Worm (Caenorhabditis elegans) whole organism, midembryonic: Measurements from ENCODE around the gene cids-1.

Experiments
- ref-1 ChIP-seq: fragments of 200-800 bp; sonication (Bioruptor generic); conservative IDR thresholded peaks from 2 replicates; pipeline ENCODE4 v1.3.6; 2022; ENCODE audit warnings: missing genetic modification reagents, missing genetic modification characterization, missing compliant biosample characterization
- tab-1 ChIP-seq: fragments of 200-800 bp; sonication (Bioruptor generic); IDR thresholded peaks from 2 replicates; pipeline ENCODE4 v1.3.6; 2022; ENCODE audit warnings: missing genetic modification characterization, missing compliant biosample characterization

ce11 chrIII:8232634-8233033 is 11.6 kb upstream of the cids-1 start, which contains the start of gene henn-1:
- no peak for TF ChIP-seq ref-1 (GFP tag; lab: Robert Waterston, UW)
- TF ChIP-seq tab-1 (GFP tag; lab: Robert Waterston, UW): no peak
